Worm (Caenorhabditis elegans) whole organism, midembryonic: Measurements from ENCODE around the gene Y51H4A.5.

Experiments
- T22C8.4 ChIP-seq: fragments of 200-800 bp; sonication (Bioruptor generic); IDR thresholded peaks from 2 replicates; pipeline ENCODE4 v1.3.6; 2022; ENCODE audit warnings: missing genetic modification characterization, missing compliant biosample characterization
- flt-1 ChIP-seq: fragments of 200-800 bp; sonication (Bioruptor generic); IDR thresholded peaks from 2 replicates; pipeline ENCODE4 v1.3.6; 2022; ENCODE audit warnings: missing genetic modification characterization, missing compliant biosample characterization
- ztf-29 ChIP-seq: fragments of 200-800 bp; sonication (Bioruptor generic); IDR thresholded peaks from 2 replicates; pipeline ENCODE4 v1.3.6; 2022; ENCODE audit warnings: missing genetic modification reagents, missing genetic modification characterization, missing compliant biosample characterization

- TF ChIP-seq T22C8.4 (no peak), ztf-29 (GFP tag; lab: Robert Waterston, UW) (no peak), flt-1 (GFP tag; lab: Robert Waterston, UW) (no peak)
These were observed 16.7 kb upstream of the Y51H4A.5 start, which contains the start of gene uroc-1 for ce11 chrIV:16542649-16543048.
